Fruit fly (Drosophila melanogaster) whole organism, embryonic: ENCODE results near the gene CG16953.

Experiments
- Antp ChIP-seq: fragments of 200-800 bp; sonication (Bioruptor generic); optimal IDR thresholded peaks from 3 replicates; lab custom pipeline; 2016; ENCODE audit warnings: missing biosample characterization, missing genetic modification characterization
- Atf3 ChIP-seq: fragments of 200-800 bp; sonication (Bioruptor generic); optimal IDR thresholded peaks from 3 replicates; lab custom pipeline; 2016; ENCODE audit warnings: missing biosample characterization, missing genetic modification characterization
- CG10431 ChIP-seq: fragments of 200-800 bp; sonication (Bioruptor generic); optimal IDR thresholded peaks from 3 replicates; lab custom pipeline; 2018; ENCODE audit warnings: missing biosample characterization, mild to moderate bottlenecking, missing genetic modification characterization
- CG10543 ChIP-seq: fragments of 200-800 bp; sonication (Bioruptor generic); optimal IDR thresholded peaks from 3 replicates; lab custom pipeline; 2017; ENCODE audit warnings: missing biosample characterization, mild to moderate bottlenecking, missing genetic modification characterization, moderate library complexity
- CG10979 ChIP-seq: fragments of 200-800 bp; sonication (Bioruptor generic); optimal IDR thresholded peaks from 2 replicates; lab custom pipeline; 2018; ENCODE audit warnings: missing biosample characterization, mild to moderate bottlenecking, missing genetic modification characterization, moderate library complexity
- CG11456 ChIP-seq: fragments of 200-800 bp; sonication (Bioruptor generic); IDR thresholded peaks from 3 replicates; pipeline ENCODE4 v1.3.6; 2022; ENCODE audit warnings: missing biosample characterization, missing genetic modification characterization
- CG11504 ChIP-seq: fragments of 200-800 bp; sonication (Bioruptor generic); optimal IDR thresholded peaks from 3 replicates; lab custom pipeline; 2019; ENCODE audit warnings: missing biosample characterization, mild to moderate bottlenecking, missing genetic modification characterization, moderate library complexity
- CG11723 ChIP-seq: fragments of 200-800 bp; sonication (Bioruptor generic); optimal IDR thresholded peaks from 2 replicates; lab custom pipeline; 2017; ENCODE audit warnings: missing biosample characterization, mild to moderate bottlenecking, missing genetic modification characterization
- CG13424 ChIP-seq: fragments of 200-800 bp; sonication (Bioruptor generic); optimal IDR thresholded peaks from 2 replicates; lab custom pipeline; 2019; ENCODE audit warnings: missing biosample characterization, mild to moderate bottlenecking, missing genetic modification characterization, moderate library complexity
- CG15514 ChIP-seq: fragments of 200-800 bp; sonication (Bioruptor generic); optimal IDR thresholded peaks from 3 replicates; lab custom pipeline; 2017; ENCODE audit warnings: missing biosample characterization, missing genetic modification characterization, mild to moderate bottlenecking, moderate library complexity, missing genetic modification reagents
- CG17829 ChIP-seq: fragments of 200-800 bp; optimal IDR thresholded peaks from 2 replicates; lab custom pipeline; 2019; ENCODE audit warnings: missing biosample characterization, mild to moderate bottlenecking, missing genetic modification characterization, moderate library complexity
- CG18764 ChIP-seq: fragments of 200-800 bp; sonication (Bioruptor generic); optimal IDR thresholded peaks from 3 replicates; lab custom pipeline; 2016; ENCODE audit warnings: missing biosample characterization, missing genetic modification characterization
- CG2202 ChIP-seq: fragments of 200-800 bp; sonication (Bioruptor generic); optimal IDR thresholded peaks from 2 replicates; lab custom pipeline; 2018; ENCODE audit warnings: missing biosample characterization, mild to moderate bottlenecking, missing genetic modification characterization
- CG31388 ChIP-seq: fragments of 200-800 bp; sonication (Bioruptor generic); optimal IDR thresholded peaks from 2 replicates; lab custom pipeline; 2016; ENCODE audit warnings: missing biosample characterization, missing genetic modification characterization
- CG32532 ChIP-seq: fragments of 200-800 bp; sonication (Bioruptor generic); IDR thresholded peaks from 2 replicates; pipeline ENCODE4 v1.3.6; 2022; ENCODE audit warnings: missing biosample characterization, missing genetic modification characterization
- CG3281 ChIP-seq: fragments of 200-800 bp; sonication (Bioruptor generic); optimal IDR thresholded peaks from 3 replicates; lab custom pipeline; 2017; ENCODE audit warnings: missing biosample characterization, mild to moderate bottlenecking, missing genetic modification characterization
- CG42726 ChIP-seq: fragments of 200-800 bp; sonication (Bioruptor generic); IDR thresholded peaks from 2 replicates; pipeline ENCODE4 v1.3.6; 2022; ENCODE audit warnings: missing biosample characterization, missing genetic modification characterization; ENCODE audit not compliant: partially characterized antibody
- CG4282 ChIP-seq: fragments of 200-800 bp; sonication (Bioruptor generic); optimal IDR thresholded peaks from 2 replicates; lab custom pipeline; 2016; ENCODE audit warnings: missing biosample characterization, missing genetic modification characterization
- CG4360 ChIP-seq: fragments of 200-800 bp; sonication (Bioruptor generic); IDR thresholded peaks from 2 replicates; pipeline ENCODE4 v1.3.6; 2022; ENCODE audit warnings: missing biosample characterization, missing genetic modification characterization
- CG8281 ChIP-seq: fragments of 200-800 bp; sonication (Bioruptor generic); optimal IDR thresholded peaks from 2 replicates; lab custom pipeline; 2018; ENCODE audit warnings: missing biosample characterization, mild to moderate bottlenecking, missing genetic modification characterization, moderate library complexity
- CG9817 ChIP-seq: fragments of 200-800 bp; sonication (Bioruptor generic); optimal IDR thresholded peaks from 2 replicates; lab custom pipeline; 2018; ENCODE audit warnings: missing biosample characterization, mild to moderate bottlenecking, missing genetic modification characterization, moderate library complexity
- D ChIP-seq, 2 experiments: fragments of 200-800 bp in 1 of 2; fragments of >200 bp in 1 of 2; sonication (Bioruptor generic) in 1 of 2; optimal IDR thresholded peaks; 2 replicates in 1 of 2; 3 replicates in 1 of 2; lab custom pipeline; 2017; ENCODE audit warnings: mild to moderate bottlenecking in 1 of 2, missing biosample characterization in 1 of 2, missing genetic modification characterization in 1 of 2, missing genetic modification reagents in 1 of 2
- Dad ChIP-seq: fragments of 200-800 bp; sonication (Bioruptor generic); optimal IDR thresholded peaks from 3 replicates; lab custom pipeline; 2016; ENCODE audit warnings: missing biosample characterization, missing genetic modification characterization
- Doc3 ChIP-seq: fragments of 200-800 bp; sonication (Bioruptor generic); IDR thresholded peaks from 3 replicates; pipeline ENCODE4 v1.3.6; 2022; ENCODE audit warnings: missing biosample characterization, missing genetic modification characterization; ENCODE audit not compliant: partially characterized antibody
- Elba2 ChIP-seq: fragments of 200-800 bp; sonication (Bioruptor generic); optimal IDR thresholded peaks from 3 replicates; lab custom pipeline; 2016; ENCODE audit warnings: missing biosample characterization, missing genetic modification characterization
- Ets97D ChIP-seq: fragments of 200-800 bp; sonication (Bioruptor generic); optimal IDR thresholded peaks from 3 replicates; lab custom pipeline; 2016; ENCODE audit warnings: missing biosample characterization, missing genetic modification characterization
- HHEX ChIP-seq: fragments of 200-800 bp; sonication (Bioruptor generic); optimal IDR thresholded peaks from 3 replicates; lab custom pipeline; 2017; ENCODE audit warnings: missing biosample characterization, mild to moderate bottlenecking, missing genetic modification characterization, missing genetic modification reagents
- HmgD ChIP-seq: fragments of 200-800 bp; sonication (Bioruptor generic); optimal IDR thresholded peaks from 3 replicates; lab custom pipeline; 2016; ENCODE audit warnings: missing biosample characterization, missing genetic modification characterization
- Mad ChIP-seq: fragments of 200-800 bp; sonication (Bioruptor generic); optimal IDR thresholded peaks from 2 replicates; lab custom pipeline; 2016; ENCODE audit warnings: missing biosample characterization, missing genetic modification characterization
- Mrtf ChIP-seq: fragments of 200-800 bp; sonication (Bioruptor generic); IDR thresholded peaks from 3 replicates; pipeline ENCODE4 v1.3.6; 2022; ENCODE audit warnings: missing biosample characterization, missing genetic modification characterization
- NC2β ChIP-seq: fragments of 200-800 bp; sonication (Bioruptor generic); optimal IDR thresholded peaks from 2 replicates; lab custom pipeline; 2016; ENCODE audit warnings: missing biosample characterization, missing genetic modification characterization
- Rx ChIP-seq: fragments of 200-800 bp; sonication (Bioruptor generic); IDR thresholded peaks from 2 replicates; pipeline ENCODE4 v1.3.6; 2022; ENCODE audit warnings: missing biosample characterization, missing genetic modification characterization
- Sox100B ChIP-seq: fragments of 200-800 bp; sonication (Bioruptor generic); optimal IDR thresholded peaks from 3 replicates; lab custom pipeline; 2018; ENCODE audit warnings: missing biosample characterization, mild to moderate bottlenecking, missing genetic modification characterization
- ab ChIP-seq: fragments of 200-800 bp; sonication (Bioruptor generic); optimal IDR thresholded peaks from 2 replicates; lab custom pipeline; 2016; ENCODE audit warnings: missing biosample characterization, missing genetic modification characterization
- amos ChIP-seq: fragments of 200-800 bp; sonication (Bioruptor generic); IDR thresholded peaks from 2 replicates; pipeline ENCODE4 v1.3.6; 2022; ENCODE audit warnings: missing biosample characterization, missing genetic modification characterization; ENCODE audit not compliant: partially characterized antibody
- ci ChIP-seq: fragments of 200-800 bp; sonication (Bioruptor generic); IDR thresholded peaks from 3 replicates; pipeline ENCODE4 v1.3.6; 2022; ENCODE audit warnings: missing biosample characterization, missing genetic modification characterization
- crol ChIP-seq: fragments of 200-800 bp; sonication (Bioruptor generic); IDR thresholded peaks from 2 replicates; pipeline ENCODE4 v1.3.6; 2022; ENCODE audit warnings: missing biosample characterization, missing genetic modification characterization
- dati ChIP-seq: fragments of 200-800 bp; sonication (Bioruptor generic); IDR thresholded peaks from 2 replicates; pipeline ENCODE4 v1.3.6; 2022; ENCODE audit warnings: missing biosample characterization, missing genetic modification characterization
- eve ChIP-seq, 2 experiments: fragments of >200 bp; optimal IDR thresholded peaks; 2 replicates each; lab custom pipeline; 2017; ENCODE audit warnings: missing biosample characterization in 2 of 2, missing genetic modification characterization in 2 of 2
- eyg ChIP-seq: fragments of 200-800 bp; sonication (Bioruptor generic); optimal IDR thresholded peaks from 3 replicates; lab custom pipeline; 2016; ENCODE audit warnings: missing biosample characterization, missing genetic modification characterization
- hkb ChIP-seq, 2 experiments: fragments of 200-800 bp in 1 of 2; fragments of >200 bp in 1 of 2; sonication (Bioruptor generic) in 1 of 2; IDR thresholded peaks in 1 of 2; optimal IDR thresholded peaks in 1 of 2; 2 replicates each; pipeline versions ENCODE4 v1.3.6 to Lab custom; 2017 to 2022; ENCODE audit warnings: missing biosample characterization in 1 of 2, missing genetic modification characterization in 1 of 2
- odd ChIP-seq: fragments of 200-800 bp; sonication (Bioruptor generic); optimal IDR thresholded peaks from 2 replicates; lab custom pipeline; 2017; ENCODE audit warnings: missing biosample characterization, mild to moderate bottlenecking, missing genetic modification characterization
- zen2 ChIP-seq: fragments of 200-800 bp; sonication (Bioruptor generic); IDR thresholded peaks from 3 replicates; pipeline ENCODE4 v1.3.6; 2022; ENCODE audit warnings: missing biosample characterization, missing genetic modification characterization; ENCODE audit not compliant: partially characterized antibody

CG16953 gene

dm6 chr3R:20595901-20596300, 10.3 kb upstream of the CG16953 start:
- TF ChIP-seq CG4282 (GFP tag; lab: Kevin White, UChicago) (no peak), Atf3 (no peak), CG10431 (GFP tag; lab: Kevin White, UChicago) (peak; percentile 95)

DNA sequence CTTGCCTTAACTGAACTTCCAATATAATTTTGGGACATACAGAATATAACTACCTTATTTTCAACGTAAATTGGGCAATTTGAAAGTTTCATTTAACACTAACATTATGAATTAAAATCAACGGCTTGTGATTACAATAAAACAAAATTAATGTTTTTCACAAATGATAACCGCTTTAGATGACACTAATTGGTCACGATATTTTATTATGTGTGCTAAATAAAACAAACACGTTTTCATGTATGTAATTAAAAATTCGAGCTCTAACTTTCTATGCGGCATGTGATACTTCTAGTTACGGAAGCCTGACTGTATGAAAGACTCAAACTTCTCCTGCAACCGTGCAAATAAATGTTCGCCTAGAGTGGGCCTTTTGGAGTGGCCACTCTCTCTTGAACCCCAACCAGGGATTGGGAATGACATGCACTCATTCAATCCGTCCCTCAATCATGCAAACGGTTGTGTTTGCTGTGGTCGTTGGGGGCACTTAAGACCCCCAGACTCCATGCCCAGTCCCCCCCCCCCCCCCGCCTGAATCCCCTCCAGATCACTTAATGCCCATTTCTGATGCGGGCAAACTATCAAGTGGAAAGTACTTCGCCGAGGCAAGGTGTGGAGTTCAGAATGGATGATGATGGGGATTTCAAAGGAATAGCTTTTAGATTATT, 9.6 kb upstream of the CG16953 start:
- peak; percentile 18; the same call in 1 of the 2 replicates for TF ChIP-seq CG32532 (GFP tag; lab: Robert Waterston, UW)
- peak; percentile 12 for TF ChIP-seq CG11504 (tag; lab: Kevin White, UChicago)
- no peak for TF ChIP-seq D (optimal IDR thresholded peaks at IDR 0.05; lab: Kevin White, UChicago)
- TF ChIP-seq D (GFP tag; optimal IDR thresholded peaks at IDR 0.05; lab: Kevin White, UChicago), result peak; percentile 43
- TF ChIP-seq crol (GFP tag; lab: Robert Waterston, UW), result peak; percentile 81
- TF ChIP-seq amos (GFP tag; lab: Robert Waterston, UW), result peak; percentile 20; the same call in 1 of the 2 replicates
- 0 out of 2 replicates have a peak, but pooled peaks have one; percentile 13 for TF ChIP-seq dati (GFP tag; lab: Robert Waterston, UW)
- no peak for TF ChIP-seq Ets97D (GFP tag; lab: Kevin White, UChicago)
- 0 out of 3 replicates have a peak, but pooled peaks have one; percentile 26 for TF ChIP-seq ci (GFP tag; lab: Robert Waterston, UW)
- no peak for TF ChIP-seq hkb (optimal IDR thresholded peaks at IDR 0.05; lab: Kevin White, UChicago)
- no peak for TF ChIP-seq hkb (GFP tag; IDR thresholded peaks at IDR 0.05; lab: Robert Waterston, UW)
- TF ChIP-seq CG8281 (tag; lab: Kevin White, UChicago), result peak; percentile 92
- 0 out of 3 replicates have a peak, but pooled peaks have one; percentile 21 for TF ChIP-seq CG11456
- no peak for TF ChIP-seq CG10543
- no peak for TF ChIP-seq Rx
- TF ChIP-seq CG10979 (tag; lab: Kevin White, UChicago), result peak; percentile 33

DNA sequence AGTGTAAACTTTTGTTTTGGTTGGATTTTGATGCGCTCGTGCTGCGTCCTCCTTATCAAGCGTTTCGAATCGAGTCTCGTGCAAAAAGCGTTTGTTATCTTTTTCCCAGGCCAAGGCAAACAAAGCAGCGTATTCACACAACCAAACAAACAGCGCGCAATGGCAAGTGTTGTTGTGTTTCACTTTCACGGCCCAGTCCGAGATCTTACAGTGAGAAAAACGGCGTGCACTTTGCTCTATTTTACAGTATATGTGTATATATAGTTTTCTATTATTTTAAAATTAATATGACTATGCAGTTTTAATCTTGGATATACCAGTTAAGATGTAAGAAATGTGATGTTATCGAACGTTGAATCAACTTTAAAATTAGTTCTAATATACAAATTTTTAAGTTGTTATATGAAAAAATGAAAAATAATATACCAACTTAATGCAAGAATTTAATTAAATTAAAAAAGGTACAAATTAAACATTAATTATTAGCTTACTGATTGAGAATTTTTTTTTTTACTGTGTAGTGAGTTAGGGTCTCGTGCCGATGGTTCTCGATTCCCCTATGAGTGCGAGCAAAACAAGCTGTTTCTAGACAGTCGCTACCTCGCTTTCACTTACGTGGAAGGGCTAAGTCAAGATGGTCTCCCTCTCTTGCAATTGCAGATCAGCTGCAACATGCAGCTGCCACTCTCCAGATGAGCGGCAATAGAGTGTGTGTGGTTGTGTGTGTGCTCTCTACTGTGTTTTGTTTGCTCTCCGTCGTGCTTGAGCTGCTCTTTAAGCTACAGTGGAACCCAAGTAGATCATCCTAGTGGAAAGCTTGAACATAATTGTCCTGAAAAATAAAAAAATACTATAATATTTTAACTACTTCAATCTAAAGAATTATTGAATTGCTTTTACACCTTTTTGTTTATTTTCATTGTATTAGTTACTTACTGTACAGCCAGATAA, 8.8 kb upstream of the CG16953 start:
- no peak for TF ChIP-seq HmgD (GFP tag; lab: Kevin White, UChicago)
- TF ChIP-seq Doc3 (GFP tag; lab: Robert Waterston, UW), result no peak
- TF ChIP-seq Dad (GFP tag; lab: Kevin White, UChicago), result no peak
- TF ChIP-seq Mad (GFP tag; lab: Kevin White, UChicago), result no peak
- peak; percentile 79 for TF ChIP-seq CG18764
- peak; percentile 97 for TF ChIP-seq Sox100B (GFP tag; lab: Kevin White, UChicago)
- peak; percentile 55 for TF ChIP-seq CG31388 (GFP tag; lab: Kevin White, UChicago)
- TF ChIP-seq CG9817 (tag; lab: Kevin White, UChicago), result peak; percentile 75
- no peak for TF ChIP-seq NC2β (GFP tag; lab: Kevin White, UChicago)
- TF ChIP-seq CG2202 (tag; lab: Kevin White, UChicago), result peak; percentile 81
- no peak for TF ChIP-seq zen2
- no peak for TF ChIP-seq eyg (GFP tag; lab: Kevin White, UChicago)
- no peak for TF ChIP-seq Antp (GFP tag; lab: Kevin White, UChicago)
- TF ChIP-seq Elba2, result peak; percentile 23
- peak; percentile 79 for TF ChIP-seq CG3281
- peak; percentile 42 for TF ChIP-seq CG15514 (GFP tag; lab: Kevin White, UChicago)
- peak; percentile 80 for TF ChIP-seq HHEX (GFP tag; lab: Kevin White, UChicago)
- peak; percentile 56; the same call in 1 of the 3 replicates for TF ChIP-seq Mrtf (GFP tag; lab: Robert Waterston, UW)
- peak; percentile 85 for TF ChIP-seq odd (GFP tag; lab: Kevin White, UChicago)
- no peak for TF ChIP-seq ab (GFP tag; lab: Kevin White, UChicago)
- TF ChIP-seq CG42726 (GFP tag; lab: Robert Waterston, UW), result no peak
- peak; percentile 68 for TF ChIP-seq CG4360 (GFP tag; lab: Robert Waterston, UW)
- TF ChIP-seq CG17829 (tag; lab: Kevin White, UChicago), result peak; percentile 97
- peak; percentile 93 for TF ChIP-seq CG13424 (tag; lab: Kevin White, UChicago)
- TF ChIP-seq CG11723 (GFP tag; lab: Kevin White, UChicago), result peak; percentile 66
- no peak for TF ChIP-seq eve (GFP tag; optimal IDR thresholded peaks at IDR 0.05; lab: Kevin White, UChicago)
